Worm (Caenorhabditis elegans) whole organism, L3 larva: ENCODE measurements around the gene R03E9.2.

ENCODE experiments used
- R02D3.7 ChIP-seq: fragments of 150-350 bp; optimal IDR thresholded peaks from 2 replicates; lab custom pipeline; 2014; ENCODE audit warnings: missing biosample characterization, missing genetic modification characterization
- ZK546.5 ChIP-seq: sonication (generic microtip); optimal IDR thresholded peaks from 2 replicates; lab custom pipeline; 2017; ENCODE audit warnings: missing biosample characterization, missing genetic modification characterization
- ama-1 ChIP-seq: fragments of 150-350 bp; optimal IDR thresholded peaks from 2 replicates; lab custom pipeline; 2018
- ceh-82 ChIP-seq: fragments of 150-350 bp; optimal IDR thresholded peaks from 2 replicates; lab custom pipeline; 2014; ENCODE audit warnings: missing biosample characterization, missing genetic modification characterization
- ceh-9 ChIP-seq: sonication (generic microtip); optimal IDR thresholded peaks from 2 replicates; lab custom pipeline; 2018; ENCODE audit warnings: missing biosample characterization, missing genetic modification characterization
- elt-1 ChIP-seq: fragments of 150-350 bp; optimal IDR thresholded peaks from 2 replicates; lab custom pipeline; 2014; ENCODE audit warnings: missing biosample characterization, missing genetic modification characterization
- elt-2 ChIP-seq: sonication (generic microtip); optimal IDR thresholded peaks from 2 replicates; lab custom pipeline; 2016; ENCODE audit warnings: missing genetic modification reagents, mild to moderate bottlenecking, missing genetic modification characterization, missing compliant biosample characterization
- fkh-10 ChIP-seq: sonication (generic microtip); optimal IDR thresholded peaks from 2 replicates; lab custom pipeline; 2017; ENCODE audit warnings: missing biosample characterization, missing genetic modification reagents, missing genetic modification characterization
- fkh-2 ChIP-seq: fragments of 150-350 bp; optimal IDR thresholded peaks from 2 replicates; lab custom pipeline; 2014; ENCODE audit warnings: missing biosample characterization, missing genetic modification reagents, missing genetic modification characterization
- hmg-11 ChIP-seq: sonication (generic microtip); optimal IDR thresholded peaks from 2 replicates; lab custom pipeline; 2016; ENCODE audit warnings: missing genetic modification characterization, missing compliant biosample characterization
- jun-1 ChIP-seq: fragments of 150-350 bp; optimal IDR thresholded peaks from 2 replicates; lab custom pipeline; 2014; ENCODE audit warnings: missing biosample characterization, missing genetic modification reagents, missing genetic modification characterization
- lsy-12 ChIP-seq: sonication (generic microtip); optimal IDR thresholded peaks from 2 replicates; lab custom pipeline; 2016; ENCODE audit warnings: mild to moderate bottlenecking, missing genetic modification characterization, missing compliant biosample characterization
- mdl-1 ChIP-seq: fragments of 150-350 bp; optimal IDR thresholded peaks from 2 replicates; lab custom pipeline; 2014; ENCODE audit warnings: missing biosample characterization, missing genetic modification characterization
- mml-1 ChIP-seq: fragments of 150-350 bp; sonication (generic microtip); optimal IDR thresholded peaks from 3 replicates; lab custom pipeline; 2014; ENCODE audit warnings: missing biosample characterization, missing genetic modification characterization
- nfya-1 ChIP-seq: sonication (generic microtip); optimal IDR thresholded peaks from 2 replicates; lab custom pipeline; 2017; ENCODE audit warnings: missing genetic modification characterization, mild to moderate bottlenecking, missing compliant biosample characterization, antibody characterized with exemption, moderate library complexity; ENCODE audit not compliant: insufficient read depth
- nhr-11 ChIP-seq: fragments of 150-350 bp; optimal IDR thresholded peaks from 2 replicates; lab custom pipeline; 2014; ENCODE audit warnings: missing biosample characterization, missing genetic modification characterization
- nhr-12 ChIP-seq: fragments of 150-350 bp; optimal IDR thresholded peaks from 2 replicates; lab custom pipeline; 2014; ENCODE audit warnings: missing biosample characterization, missing genetic modification characterization
- nhr-23 ChIP-seq: fragments of 150-350 bp; optimal IDR thresholded peaks from 2 replicates; lab custom pipeline; 2014; ENCODE audit warnings: missing biosample characterization, missing genetic modification reagents, missing genetic modification characterization
- nhr-237 ChIP-seq: fragments of 150-350 bp; optimal IDR thresholded peaks from 2 replicates; lab custom pipeline; 2014; ENCODE audit warnings: missing biosample characterization, missing genetic modification characterization
- nhr-25 ChIP-seq: sonication (generic microtip); optimal IDR thresholded peaks from 2 replicates; lab custom pipeline; 2017; ENCODE audit warnings: missing biosample characterization, missing genetic modification characterization
- nhr-28 ChIP-seq: fragments of 150-350 bp; optimal IDR thresholded peaks from 2 replicates; lab custom pipeline; 2014; ENCODE audit warnings: missing biosample characterization, missing genetic modification characterization
- nhr-43 ChIP-seq: sonication (generic microtip); optimal IDR thresholded peaks from 2 replicates; lab custom pipeline; 2016; ENCODE audit warnings: mild to moderate bottlenecking, missing genetic modification characterization, missing compliant biosample characterization; ENCODE audit not compliant: poor library complexity, severe bottlenecking
- nhr-76 ChIP-seq: fragments of 150-350 bp; sonication (generic microtip); optimal IDR thresholded peaks from 5 replicates; lab custom pipeline; 2014; ENCODE audit warnings: missing biosample characterization, missing genetic modification characterization
- pha-4 ChIP-seq: fragments of 150-350 bp; optimal IDR thresholded peaks from 2 replicates; lab custom pipeline; 2014; ENCODE audit warnings: missing biosample characterization, missing genetic modification reagents, missing genetic modification characterization
- pqm-1 ChIP-seq: fragments of 150-350 bp; optimal IDR thresholded peaks from 2 replicates; lab custom pipeline; 2017; ENCODE audit warnings: missing biosample characterization, missing genetic modification characterization, inconsistent platforms
- skn-1 ChIP-seq: fragments of 150-350 bp; optimal IDR thresholded peaks from 2 replicates; lab custom pipeline; 2014; ENCODE audit warnings: missing biosample characterization, missing genetic modification characterization
- snpc-4 ChIP-seq: fragments of 150-350 bp; optimal IDR thresholded peaks from 2 replicates; lab custom pipeline; 2014; ENCODE audit warnings: missing biosample characterization, missing genetic modification characterization
- zag-1 ChIP-seq: fragments of 150-350 bp; optimal IDR thresholded peaks from 2 replicates; lab custom pipeline; 2014; ENCODE audit warnings: missing biosample characterization, missing genetic modification characterization
- ztf-11 ChIP-seq: fragments of 150-350 bp; optimal IDR thresholded peaks from 2 replicates; lab custom pipeline; 2014; ENCODE audit warnings: missing biosample characterization, missing genetic modification characterization
- ztf-4 ChIP-seq: fragments of 150-350 bp; optimal IDR thresholded peaks from 2 replicates; lab custom pipeline; 2014; ENCODE audit warnings: missing biosample characterization, missing genetic modification characterization

The R03E9.2 gene

DNA sequence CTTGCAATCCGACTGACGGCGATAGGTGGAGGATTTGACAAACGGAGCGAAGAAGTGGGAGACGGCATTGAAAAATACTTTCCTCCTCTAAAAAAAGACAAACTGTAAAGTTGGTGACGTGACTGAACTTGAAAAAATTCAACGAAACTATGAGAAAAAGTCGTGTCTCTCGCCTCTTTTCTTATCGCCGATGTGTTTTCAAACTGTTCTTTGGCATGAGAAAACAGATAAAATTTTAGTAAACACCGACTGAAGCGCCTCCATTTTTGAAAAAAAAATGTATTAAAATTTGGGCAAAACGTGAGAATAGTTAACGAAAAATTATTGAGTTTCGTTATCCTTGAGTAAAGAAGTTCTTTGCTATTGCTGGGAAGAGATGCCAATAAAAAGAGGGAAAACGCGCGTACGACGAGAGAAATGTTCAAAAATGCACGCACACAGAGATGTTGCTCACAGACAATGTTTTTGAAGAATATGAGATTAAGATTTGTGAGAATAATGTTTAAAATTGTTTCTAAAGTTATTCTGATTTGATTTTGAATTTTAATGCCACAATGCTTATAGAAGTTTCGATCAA lies 4.2 kb downstream of the R03E9.2 start:
- TF ChIP-seq pqm-1 (tag; lab: Kevin White, UChicago) (peak; percentile 21), R02D3.7 (tag; lab: Kevin White, UChicago) (no peak), snpc-4 (tag; lab: Kevin White, UChicago) (no peak), ztf-4 (no peak), nfya-1 (tag; lab: Kevin White, UChicago) (no peak), nhr-11 (tag; lab: Kevin White, UChicago) (no peak), fkh-10 (GFP tag; lab: Kevin White, UChicago) (no peak), skn-1 (tag; lab: Kevin White, UChicago) (no peak), elt-2 (peak; percentile 64), lsy-12 (tag; lab: Kevin White, UChicago) (no peak), pha-4 (peak; percentile 35), mdl-1 (tag; lab: Kevin White, UChicago) (peak; percentile 52), nhr-28 (tag; lab: Kevin White, UChicago) (no peak), nhr-25 (tag; lab: Kevin White, UChicago) (no peak), zag-1 (tag; lab: Kevin White, UChicago) (no peak), ztf-11 (tag; lab: Kevin White, UChicago) (no peak), nhr-237 (tag; lab: Kevin White, UChicago) (no peak), nhr-43 (tag; lab: Kevin White, UChicago) (no peak)

DNA sequence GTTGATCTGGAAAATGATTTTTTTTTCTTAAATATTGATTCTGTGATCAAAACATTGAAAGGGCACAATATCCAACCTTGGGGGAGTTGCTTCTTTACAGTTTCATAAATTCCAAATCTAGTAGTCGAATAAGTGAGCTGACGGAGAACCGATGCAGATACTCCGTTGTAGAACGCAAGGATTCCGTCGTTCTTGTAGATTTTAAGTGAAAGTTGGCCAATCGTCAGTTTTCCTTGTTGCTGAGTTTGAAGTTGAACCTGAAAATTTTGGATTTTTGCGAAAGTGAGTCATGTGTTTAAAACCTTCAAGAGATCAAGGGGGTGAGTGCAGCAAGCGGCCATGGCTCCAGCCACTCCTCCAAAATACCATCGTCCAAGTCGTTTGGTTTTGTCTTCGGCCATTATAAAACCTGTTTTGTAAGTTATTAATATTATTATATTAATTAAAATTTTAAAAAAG lies 7.8 kb downstream of the R03E9.2 start, which contains the start of gene slc-25A10:
TSS of gene slc-25A10 (minus strand) at position 409 of the 459 bp plus-strand sequence.
- TF ChIP-seq zag-1 (tag; lab: Kevin White, UChicago) (no peak), elt-2 (peak; percentile 15), ama-1 (lab: Kevin White, UChicago) (peak; percentile 88)

DNA sequence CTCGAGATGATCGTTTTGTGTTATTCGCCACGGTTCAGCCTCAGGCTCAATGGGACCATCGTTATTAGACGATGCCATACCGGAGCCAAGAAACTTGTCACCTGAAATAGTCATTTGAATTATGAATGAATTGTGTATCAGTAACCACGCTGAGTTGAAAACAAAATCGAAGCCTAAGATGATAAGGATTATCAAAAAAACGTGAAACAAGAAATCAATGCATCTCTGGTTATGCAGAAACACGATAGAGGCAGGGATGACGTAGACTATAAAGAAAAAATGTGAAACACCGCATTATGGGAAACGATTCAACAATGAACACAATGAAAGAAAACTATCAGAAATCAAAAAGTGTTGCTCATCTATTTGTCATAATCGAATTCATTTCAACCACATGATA lies 10.1 kb downstream of the R03E9.2 start, which contains the start of gene smf-1:
TSS of gene smf-1 (minus strand) at position 101 of the 400 bp plus-strand sequence.
- TF ChIP-seq nhr-76 (tag; lab: Kevin White, UChicago) (no peak), ceh-82 (tag; lab: Kevin White, UChicago) (no peak), mdl-1 (tag; lab: Kevin White, UChicago) (no peak), elt-2 (peak; percentile 54), nhr-28 (tag; lab: Kevin White, UChicago) (no peak), R02D3.7 (tag; lab: Kevin White, UChicago) (no peak), ZK546.5 (tag; lab: Kevin White, UChicago) (no peak)

DNA sequence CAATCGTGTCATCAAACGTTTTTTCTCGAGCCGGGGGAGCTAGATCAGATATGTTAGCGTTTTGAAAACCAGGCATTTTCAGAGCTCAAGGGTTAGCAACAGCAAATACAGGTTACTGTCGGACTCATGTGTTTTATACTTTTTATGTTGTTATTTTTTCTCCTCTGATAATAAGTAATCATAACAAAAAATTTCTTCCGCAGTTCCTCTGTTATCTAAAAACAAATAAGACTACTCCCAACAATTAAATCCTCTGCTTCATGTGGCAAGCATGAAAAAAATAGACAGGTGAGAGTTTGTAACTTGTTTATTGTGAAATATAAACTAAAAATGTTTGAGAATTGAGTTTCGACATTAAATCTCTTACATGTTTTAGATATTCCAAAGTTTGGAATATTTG lies 14.5 kb downstream of the R03E9.2 start, which contains the start of gene smf-2:
TSS of gene smf-2 (minus strand) at position 101 of the 400 bp plus-strand sequence.
- TF ChIP-seq jun-1 (tag; lab: Kevin White, UChicago): no peak
- no peak for TF ChIP-seq ztf-11 (tag; lab: Kevin White, UChicago)
- no peak for TF ChIP-seq ztf-4
- no peak for TF ChIP-seq nhr-237 (tag; lab: Kevin White, UChicago)
- TF ChIP-seq nhr-23: no peak
- no peak for TF ChIP-seq nhr-12 (tag; lab: Kevin White, UChicago)
- TF ChIP-seq fkh-2 (tag; lab: Kevin White, UChicago): no peak
- TF ChIP-seq ZK546.5 (tag; lab: Kevin White, UChicago): no peak
- TF ChIP-seq nhr-76 (tag; lab: Kevin White, UChicago): no peak
- TF ChIP-seq ceh-82 (tag; lab: Kevin White, UChicago): no peak
- TF ChIP-seq nhr-43 (tag; lab: Kevin White, UChicago): no peak
- no peak for TF ChIP-seq ama-1 (lab: Kevin White, UChicago)
- TF ChIP-seq, all 47 proteins: peak for 0

DNA sequence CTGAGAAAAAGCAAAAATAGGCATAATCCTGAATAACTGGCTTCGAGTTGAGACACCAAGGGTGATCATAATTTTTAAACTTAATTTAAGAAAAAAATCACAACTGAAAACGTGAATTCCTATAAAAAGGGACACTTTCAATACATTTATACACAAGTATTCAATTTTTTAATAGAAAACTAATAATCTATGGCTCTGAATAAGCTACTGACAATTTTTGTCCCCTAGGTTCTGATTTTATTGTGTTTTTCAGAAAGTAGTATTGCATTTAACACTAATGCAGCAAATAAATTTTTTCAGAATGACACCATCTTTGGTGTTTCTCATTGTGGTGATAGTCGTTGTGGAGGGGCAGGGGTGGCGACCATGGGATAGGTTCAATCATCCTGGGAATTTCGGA lies 19.8 kb downstream of the R03E9.2 start, which contains the start of gene nas-11:
TSS of gene nas-11 (plus strand) at position 301 of the 400 bp plus-strand sequence.
- TF ChIP-seq hmg-11 (tag; lab: Kevin White, UChicago) (no peak), ceh-82 (tag; lab: Kevin White, UChicago) (no peak), jun-1 (tag; lab: Kevin White, UChicago) (no peak), fkh-10 (GFP tag; lab: Kevin White, UChicago) (no peak), nhr-23 (no peak), nhr-43 (tag; lab: Kevin White, UChicago) (no peak), nhr-76 (tag; lab: Kevin White, UChicago) (no peak), nhr-25 (tag; lab: Kevin White, UChicago) (no peak), elt-1 (no peak), mml-1 (tag; lab: Kevin White, UChicago) (no peak), fkh-2 (tag; lab: Kevin White, UChicago) (no peak), ceh-9 (tag; lab: Kevin White, UChicago) (no peak)
